Worm (Caenorhabditis elegans): ENCODE data around the gene T19H12.12.
"Not testable (repeated sequence)": the region's sequence is repeated elsewhere in the genome, so short reads cannot be mapped to it uniquely, and the experiment has no call there.

T19H12.12 gene

ce11 chrV:4891305-4891704, 6.7 kb downstream of the T19H12.12 start:
- TF ChIP-seq unc-39 (tag; optimal IDR thresholded peaks at IDR 0.05) (no peak), nhr-237 (tag; optimal IDR thresholded peaks at IDR 0.05) (no peak), unc-55 (GFP tag; optimal IDR thresholded peaks at IDR 0.05) (no peak), sma-9 (GFP tag; optimal IDR thresholded peaks at IDR 0.05) (no peak), sma-9 (tag; optimal IDR thresholded peaks at IDR 0.05) (no peak), ceh-82 (tag; optimal IDR thresholded peaks at IDR 0.05) (no peak), sma-3 (GFP tag; optimal IDR thresholded peaks at IDR 0.05) (no peak), fos-1 (tag; optimal IDR thresholded peaks at IDR 0.05) (no peak), nhr-129 (tag; optimal IDR thresholded peaks at IDR 0.05) (no peak), sem-4 (tag; optimal IDR thresholded peaks at IDR 0.05) (no peak), ZK546.5 (tag; optimal IDR thresholded peaks at IDR 0.05) (no peak), R02D3.7 (tag; optimal IDR thresholded peaks at IDR 0.05) (no peak), lin-11 (tag; optimal IDR thresholded peaks at IDR 0.05) (no peak), F13H6.1 (tag; optimal IDR thresholded peaks at IDR 0.05) (no peak), mbf-1 (tag; optimal IDR thresholded peaks at IDR 0.05) (no peak)

DNA sequence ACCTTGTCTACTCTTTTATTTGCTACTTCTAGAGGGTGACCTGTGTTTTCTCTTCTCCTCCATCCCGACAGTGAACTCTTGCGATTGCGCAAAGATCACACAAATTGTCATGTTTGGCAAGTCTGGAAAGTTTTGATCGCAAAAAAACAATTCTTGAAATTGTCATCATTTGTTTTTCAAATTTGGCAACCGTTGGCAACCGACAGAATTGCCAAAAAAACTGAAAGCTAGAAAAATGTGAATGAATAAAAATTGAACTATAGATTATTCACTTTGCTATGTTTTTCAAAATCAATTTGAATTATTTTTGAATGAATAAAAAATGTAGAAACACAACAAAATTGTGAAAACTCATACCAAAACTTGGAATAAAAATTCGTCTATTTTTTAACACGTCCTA, 10.4 kb downstream of the T19H12.12 start, which contains the start of gene ugt-11:
Gene ugt-11, minus strand, starts transcription at position 101 of the 400 bp plus-strand sequence.
- no peak for TF ChIP-seq sem-4 (tag; optimal IDR thresholded peaks at IDR 0.05)
- TF ChIP-seq gmeb-1 (tag; optimal IDR thresholded peaks at IDR 0.05) = no peak
- TF ChIP-seq mbf-1 (tag; optimal IDR thresholded peaks at IDR 0.05) = no peak
- TF ChIP-seq lin-39 (tag; optimal IDR thresholded peaks at IDR 0.05) = no peak
- TF ChIP-seq nhr-23 (tag; optimal IDR thresholded peaks at IDR 0.05) = no peak
- no peak for TF ChIP-seq nhr-21 (tag; optimal IDR thresholded peaks at IDR 0.05)
- no peak for TF ChIP-seq unc-39 (tag; optimal IDR thresholded peaks at IDR 0.05)
- no peak for TF ChIP-seq ztf-11 (tag; optimal IDR thresholded peaks at IDR 0.05)
- no peak for TF ChIP-seq ceh-82 (tag; optimal IDR thresholded peaks at IDR 0.05)
- TF ChIP-seq alr-1 (tag; optimal IDR thresholded peaks at IDR 0.05) = no peak
- TF ChIP-seq egl-27 (tag; optimal IDR thresholded peaks at IDR 0.05) = no peak
- no peak for TF ChIP-seq nhr-10 (tag; optimal IDR thresholded peaks at IDR 0.05)
- no peak for TF ChIP-seq R02D3.7 (tag; optimal IDR thresholded peaks at IDR 0.05)
- no peak for TF ChIP-seq ztf-4 (tag; optimal IDR thresholded peaks at IDR 0.05)
- TF ChIP-seq unc-55 (GFP tag; optimal IDR thresholded peaks at IDR 0.05) = no peak
- TF ChIP-seq aly-2 (tag; optimal IDR thresholded peaks at IDR 0.05) = no peak
- no peak for TF ChIP-seq mdl-1 (tag; optimal IDR thresholded peaks at IDR 0.05)

DNA sequence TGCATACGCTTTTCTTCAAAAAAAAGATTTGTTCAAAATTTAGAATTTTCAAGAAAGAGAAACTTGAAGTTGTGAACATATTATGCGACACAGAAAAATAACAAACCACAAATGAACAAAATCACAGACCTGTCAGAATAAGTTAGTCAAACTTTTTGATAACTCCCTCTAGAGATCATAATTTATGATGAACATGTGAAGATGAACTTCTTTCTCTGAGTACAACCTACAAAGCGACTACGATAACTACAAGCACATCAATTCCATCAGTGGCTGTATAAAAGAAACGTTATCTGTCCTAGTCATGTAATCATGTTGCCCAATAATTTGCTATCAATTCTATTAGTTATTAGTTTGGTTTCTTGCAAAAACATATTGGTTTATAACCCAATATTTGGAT, 11.2 kb downstream of the T19H12.12 start, which contains the start of gene ugt-9:
Gene ugt-9, plus strand, starts transcription at position 305 of the 400 bp plus-strand sequence.
- TF ChIP-seq ztf-1 (GFP tag; conservative IDR thresholded peaks at IDR 0.05) (no peak), nhr-25 (tag; optimal IDR thresholded peaks at IDR 0.05) (peak; percentile 64), sma-3 (GFP tag; optimal IDR thresholded peaks at IDR 0.05) (peak; percentile 51), sma-9 (GFP tag; optimal IDR thresholded peaks at IDR 0.05) (peak; percentile 84), sma-9 (tag; optimal IDR thresholded peaks at IDR 0.05) (no peak), ceh-82 (tag; optimal IDR thresholded peaks at IDR 0.05) (no peak)

DNA sequence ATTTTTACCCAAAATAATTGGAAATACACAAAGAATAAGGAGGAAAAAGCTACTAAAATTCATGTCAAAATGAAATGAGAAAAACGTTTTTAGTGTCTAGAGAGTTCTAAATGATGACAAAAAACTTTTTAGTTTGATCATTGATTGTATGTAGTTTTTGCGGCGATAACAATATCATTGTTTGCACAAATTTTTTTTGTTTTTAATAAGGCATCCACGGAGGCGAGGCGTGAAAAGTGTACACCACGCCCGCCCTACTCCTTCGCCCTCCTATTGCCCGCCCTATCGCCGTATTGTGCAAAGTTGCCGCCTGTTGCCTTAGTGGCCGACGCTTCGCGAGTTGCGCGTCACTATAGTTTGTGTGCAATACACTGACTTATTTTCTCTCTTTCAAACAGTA, 15.4 kb downstream of the T19H12.12 start, which contains the start of gene ugt-10:
Gene ugt-10, minus strand, starts transcription at position 101 of the 400 bp plus-strand sequence.
- TF ChIP-seq ZK546.5, dmd-4, ceh-82 (tag; optimal IDR thresholded peaks at IDR 0.05): not testable (repeated sequence)

ce11 chrV:4901074-4901473, 16.5 kb downstream of the T19H12.12 start, which contains the start of gene ugt-67:
Gene ugt-67 (plus strand): TSS chrV:4901374.
- TF ChIP-seq nhr-21 (tag; optimal IDR thresholded peaks at IDR 0.05) = no peak
- no peak for TF ChIP-seq F13H6.1 (tag; optimal IDR thresholded peaks at IDR 0.05)
- no peak for TF ChIP-seq gmeb-1 (tag; optimal IDR thresholded peaks at IDR 0.05)
- no peak for TF ChIP-seq mdl-1 (tag; optimal IDR thresholded peaks at IDR 0.05)
- no peak for TF ChIP-seq ztf-1 (GFP tag; conservative IDR thresholded peaks at IDR 0.05)
- TF ChIP-seq aly-2 (tag; optimal IDR thresholded peaks at IDR 0.05) = no peak
- no peak for TF ChIP-seq elt-3 (tag; optimal IDR thresholded peaks at IDR 0.05)
- no peak for TF ChIP-seq unc-62 (GFP tag; optimal IDR thresholded peaks at IDR 0.05)
- no peak for TF ChIP-seq sem-4 (tag; optimal IDR thresholded peaks at IDR 0.05)
- TF ChIP-seq nhr-77 (tag; optimal IDR thresholded peaks at IDR 0.05) = no peak
- no peak for TF ChIP-seq alr-1 (tag; optimal IDR thresholded peaks at IDR 0.05)
- no peak for TF ChIP-seq mab-5 (tag; optimal IDR thresholded peaks at IDR 0.05)
- no peak for TF ChIP-seq ztf-11 (tag; optimal IDR thresholded peaks at IDR 0.05)
- TF ChIP-seq Y55F3AM.14 (GFP tag; optimal IDR thresholded peaks at IDR 0.05) = no peak
- no peak for TF ChIP-seq ceh-16 (tag; optimal IDR thresholded peaks at IDR 0.05)
- TF ChIP-seq C34F6.9 (tag; optimal IDR thresholded peaks at IDR 0.05) = no peak
- no peak for TF ChIP-seq crh-2 (tag; optimal IDR thresholded peaks at IDR 0.05)
- TF ChIP-seq egl-27 (tag; optimal IDR thresholded peaks at IDR 0.05) = no peak
